Worm (Caenorhabditis elegans) whole organism, L1 larva: Measurements from ENCODE around the gene ZC204.13.

Experiments
- C34B4.2 ChIP-seq: sonication (generic microtip); optimal IDR thresholded peaks from 2 replicates; lab custom pipeline; 2017; ENCODE audit warnings: mild to moderate bottlenecking, missing genetic modification characterization, missing compliant biosample characterization
- ceh-63 ChIP-seq: fragments of 200-800 bp; sonication (Bioruptor generic); optimal IDR thresholded peaks from 2 replicates; lab custom pipeline; 2018; ENCODE audit warnings: mild to moderate bottlenecking, missing genetic modification characterization, missing compliant biosample characterization
- ces-1 ChIP-seq: fragments of 150-350 bp; optimal IDR thresholded peaks from 2 replicates; lab custom pipeline; 2014; ENCODE audit warnings: missing biosample characterization, missing genetic modification reagents, missing genetic modification characterization
- fos-1 ChIP-seq: fragments of 150-350 bp; optimal IDR thresholded peaks from 2 replicates; lab custom pipeline; 2014; ENCODE audit warnings: missing biosample characterization, missing genetic modification characterization
- hlh-17 ChIP-seq: fragments of 200-800 bp; sonication (Bioruptor generic); optimal IDR thresholded peaks from 2 replicates; lab custom pipeline; 2018; ENCODE audit warnings: missing genetic modification characterization, mild to moderate bottlenecking, missing compliant biosample characterization, moderate library complexity, borderline replicate concordance
- hlh-4 ChIP-seq: sonication (generic microtip); optimal IDR thresholded peaks from 2 replicates; lab custom pipeline; 2016; ENCODE audit warnings: mild to moderate bottlenecking, missing genetic modification characterization, missing compliant biosample characterization
- irx-1 ChIP-seq: sonication (generic microtip); optimal IDR thresholded peaks from 2 replicates; lab custom pipeline; 2016; ENCODE audit warnings: missing genetic modification characterization, missing compliant biosample characterization
- nhr-28 ChIP-seq: fragments of 150-350 bp; optimal IDR thresholded peaks from 2 replicates; lab custom pipeline; 2014; ENCODE audit warnings: missing biosample characterization, missing genetic modification characterization
- rnt-1 ChIP-seq: sonication (generic microtip); optimal IDR thresholded peaks from 2 replicates; lab custom pipeline; 2016; ENCODE audit warnings: mild to moderate bottlenecking, missing genetic modification characterization, moderate library complexity, missing compliant biosample characterization
- unc-130 ChIP-seq: fragments of 150-350 bp; optimal IDR thresholded peaks from 2 replicates; lab custom pipeline; 2017; ENCODE audit warnings: missing biosample characterization, missing genetic modification characterization, inconsistent platforms
- xbp-1 ChIP-seq: sonication (generic microtip); optimal IDR thresholded peaks from 2 replicates; lab custom pipeline; 2016; ENCODE audit warnings: missing genetic modification characterization, missing compliant biosample characterization
- ztf-4 ChIP-seq: fragments of 150-350 bp; optimal IDR thresholded peaks from 2 replicates; lab custom pipeline; 2014; ENCODE audit warnings: missing biosample characterization, missing genetic modification characterization

Gene ZC204.13

DNA sequence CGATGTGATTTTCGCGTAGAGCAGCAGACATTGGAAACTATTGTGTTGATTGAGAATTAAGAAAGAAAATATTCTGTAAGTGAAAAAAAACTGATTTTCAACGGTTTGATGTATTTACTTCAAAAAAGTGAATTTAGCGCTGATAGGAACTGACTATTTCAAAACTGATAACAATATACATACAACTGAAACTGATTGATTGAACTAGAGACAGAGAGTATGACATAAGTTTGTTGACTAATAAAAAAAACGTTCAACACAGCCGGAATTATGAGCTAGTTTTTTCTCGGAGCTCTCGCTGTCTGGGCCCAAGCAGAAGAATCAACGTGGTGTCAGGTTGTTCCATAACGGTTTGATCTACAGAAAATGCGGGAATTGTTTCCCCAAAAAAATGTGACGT, 46.8 kb downstream of the ZC204.13 start, which contains the start of gene fbxa-164:
Gene fbxa-164 (minus strand): TSS at position 101 of the 400 bp plus-strand sequence.
- no peak for TF ChIP-seq C34B4.2 (tag; lab: Kevin White, UChicago)
- no peak for TF ChIP-seq ztf-4 (tag; lab: Kevin White, UChicago)
- TF ChIP-seq ces-1: no peak
- no peak for TF ChIP-seq rnt-1 (tag; lab: Kevin White, UChicago)
- TF ChIP-seq hlh-4 (tag; lab: Kevin White, UChicago): no peak
- TF ChIP-seq hlh-17 (GFP tag; lab: Kevin White, UChicago): no peak

DNA sequence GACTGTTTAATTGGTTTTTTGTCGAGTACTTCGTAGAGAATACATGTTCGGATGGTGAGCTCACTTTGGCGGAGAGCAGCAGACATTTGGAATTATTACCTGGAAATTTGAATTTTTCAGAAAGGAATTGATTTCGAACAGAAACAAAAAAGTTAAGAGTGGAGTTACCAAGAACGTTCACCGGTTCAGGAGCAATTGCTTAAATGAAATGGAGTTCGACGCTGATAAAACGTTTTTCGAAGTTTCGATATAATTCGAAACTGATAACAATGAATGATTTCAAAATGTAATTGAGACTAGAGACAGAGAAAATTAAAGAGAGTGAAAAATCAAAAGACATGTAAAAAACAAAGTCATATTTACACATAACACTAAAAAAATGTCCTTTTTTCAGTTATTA, 50.2 kb downstream of the ZC204.13 start, which contains the start of gene fbxa-163:
Gene fbxa-163 (minus strand): TSS at position 101 of the 400 bp plus-strand sequence.
- TF ChIP-seq irx-1: no peak
- TF ChIP-seq nhr-28 (tag; lab: Kevin White, UChicago): no peak
- TF ChIP-seq xbp-1: no peak
- no peak for TF ChIP-seq fos-1
- no peak for TF ChIP-seq ceh-63 (GFP tag; lab: Kevin White, UChicago)
- TF ChIP-seq unc-130 (tag; lab: Kevin White, UChicago): no peak
